Fruit fly (Drosophila melanogaster) Kc167 (cell line): ENCODE measurements around the gene KFase.

ENCODE experiments used
- Myc ChIP-seq: fragments of >200 bp; optimal IDR thresholded peaks from 2 replicates; lab custom pipeline; 2017; ENCODE audit warnings: missing external identifiers
- Sin3A ChIP-seq: fragments of >200 bp; optimal IDR thresholded peaks from 2 replicates; lab custom pipeline; 2018; ENCODE audit warnings: missing external identifiers
- h ChIP-seq: fragments of >200 bp; optimal IDR thresholded peaks from 3 replicates; lab custom pipeline; 2018; ENCODE audit warnings: missing external identifiers
- insv ChIP-seq: fragments of >200 bp; optimal IDR thresholded peaks from 3 replicates; lab custom pipeline; 2018; ENCODE audit warnings: missing external identifiers
- psq ChIP-seq: fragments of >200 bp; optimal IDR thresholded peaks from 2 replicates; lab custom pipeline; 2017; ENCODE audit warnings: missing external identifiers
- ttk ChIP-seq: sonication (Bioruptor generic); optimal IDR thresholded peaks from 2 replicates; lab custom pipeline; 2017; ENCODE audit warnings: missing external identifiers

The KFase gene

DNA sequence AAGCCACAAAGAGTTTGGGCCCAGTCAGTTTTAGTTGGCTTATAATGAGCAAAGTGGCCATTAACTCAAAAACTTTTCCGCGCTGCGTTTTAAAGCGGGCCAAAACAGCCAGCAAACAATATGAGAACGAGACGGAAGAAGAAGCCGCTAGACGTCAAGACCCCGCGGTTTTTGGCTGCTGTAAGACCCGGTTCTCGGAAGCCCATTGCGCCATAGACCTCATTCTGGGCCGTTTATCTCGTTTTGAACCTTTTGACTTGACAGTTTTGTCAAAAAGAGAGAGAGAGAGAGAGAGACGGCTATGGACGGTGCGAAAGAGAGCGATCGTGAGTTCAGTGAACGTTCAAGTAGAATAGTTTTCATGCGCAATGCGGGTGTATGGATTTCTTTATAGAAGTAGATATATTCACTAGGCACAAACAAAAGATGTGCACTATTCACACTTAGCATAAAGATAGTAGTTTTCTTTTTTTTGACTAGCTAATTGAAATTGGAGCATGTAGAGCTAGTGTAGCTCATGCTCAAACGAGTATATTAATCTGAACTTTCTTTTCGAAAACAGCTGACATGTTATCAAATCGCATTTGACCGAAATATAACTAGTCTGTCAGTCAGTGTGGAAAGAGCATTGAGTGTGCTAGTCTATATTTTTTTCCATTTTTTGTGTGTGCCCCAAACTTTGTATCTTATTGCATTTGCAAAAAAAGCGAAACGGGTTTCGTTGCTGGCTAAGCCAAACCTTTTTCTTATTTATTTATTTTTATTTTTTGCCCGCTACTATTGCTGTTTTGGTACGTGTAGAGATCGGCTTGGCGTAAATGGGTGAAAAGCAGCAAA, 14.5 kb upstream of the KFase start:
- no peak for TF ChIP-seq Myc
- TF ChIP-seq ttk (lab: Kevin White, UChicago) = no peak
- no peak for TF ChIP-seq psq
- no peak for TF ChIP-seq Sin3A
- no peak for TF ChIP-seq h (lab: Kevin White, UChicago)
- TF ChIP-seq insv (lab: Kevin White, UChicago) = no peak

DNA sequence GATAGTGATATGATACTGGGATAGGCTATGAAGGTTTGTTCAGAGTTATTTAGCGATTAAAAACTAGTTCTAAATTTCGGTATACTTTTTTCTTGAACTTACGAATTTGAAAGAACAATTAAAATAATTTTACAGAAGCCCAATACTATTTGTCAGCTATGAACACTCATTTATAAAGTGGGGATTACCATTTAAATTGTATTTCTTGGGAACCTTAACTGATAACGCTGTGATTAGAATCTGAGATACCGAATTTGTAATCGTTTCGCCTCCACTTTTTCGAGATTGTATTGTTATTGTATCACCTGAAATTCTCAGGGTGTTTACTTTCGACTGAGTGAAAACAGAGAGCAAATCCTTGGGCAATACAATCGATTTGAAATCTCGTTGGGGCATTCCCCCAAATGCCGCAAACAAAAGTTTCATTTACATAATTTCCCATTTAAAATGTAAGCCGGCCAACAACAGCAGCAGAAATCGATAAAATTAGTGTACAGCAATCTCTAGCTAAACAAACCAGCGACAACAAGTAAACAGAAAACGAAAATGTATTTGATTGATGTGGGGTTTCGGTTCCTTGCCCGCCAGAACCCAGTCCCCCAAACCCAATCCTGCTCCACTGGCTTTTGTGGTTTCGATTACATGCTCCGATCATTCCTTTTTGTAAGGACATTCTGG, 12.2 kb upstream of the KFase start:
- TF ChIP-seq ttk (lab: Kevin White, UChicago) = no peak
- TF ChIP-seq Myc = no peak
- no peak for TF ChIP-seq Sin3A
- TF ChIP-seq h (lab: Kevin White, UChicago) = no peak
- no peak for TF ChIP-seq psq
- TF ChIP-seq insv (lab: Kevin White, UChicago) = no peak

DNA sequence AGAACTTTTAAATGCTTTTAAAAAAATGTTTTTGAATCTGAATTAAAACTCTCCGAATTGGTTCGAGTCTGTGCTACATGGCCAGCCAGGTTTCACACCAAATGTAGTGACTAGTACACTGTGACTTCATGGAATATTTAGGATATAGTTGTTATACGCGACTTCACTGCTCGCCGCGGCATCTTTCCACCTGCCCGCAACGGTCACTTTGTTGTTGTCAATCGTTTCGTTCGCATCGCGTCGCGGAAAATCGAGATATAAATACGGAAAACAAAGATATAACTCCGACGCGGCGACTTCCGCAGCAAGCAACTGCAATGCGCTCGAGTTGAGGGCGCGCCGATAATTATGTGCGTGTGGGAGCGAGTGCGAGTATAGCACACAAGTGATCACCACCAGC, 9.9 kb upstream of the KFase start, which contains the start of gene CG31637:
Gene CG31637, plus strand, starts transcription at position 200 of the 400 bp plus-strand sequence.
- no peak for TF ChIP-seq Myc
- TF ChIP-seq h (lab: Kevin White, UChicago) = no peak
- TF ChIP-seq Sin3A = no peak
- TF ChIP-seq insv (lab: Kevin White, UChicago) = no peak
- TF ChIP-seq psq = no peak
- TF ChIP-seq ttk (lab: Kevin White, UChicago) = no peak

DNA sequence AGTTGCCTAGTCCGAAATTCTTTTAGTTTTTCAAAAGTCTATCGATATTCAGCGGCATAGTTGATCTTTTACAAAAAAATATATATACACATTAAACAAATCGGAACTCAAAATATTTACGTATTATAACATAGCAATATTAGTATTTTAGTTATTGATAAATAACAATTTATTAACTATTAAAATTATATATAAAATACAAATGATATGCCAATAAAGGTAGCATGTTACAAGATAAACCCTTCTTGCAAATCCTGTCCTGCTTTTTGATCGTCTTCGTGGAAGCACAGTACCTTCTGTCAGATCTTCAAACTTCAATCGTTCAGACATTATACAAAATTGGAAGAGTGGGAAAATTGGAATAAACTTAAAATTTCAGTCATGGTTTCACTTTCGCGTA, 8.2 kb upstream of the KFase start, which contains the start of gene CG9550:
Gene CG9550, plus strand, starts transcription at position 301 of the 400 bp plus-strand sequence.
- no peak for TF ChIP-seq Sin3A
- no peak for TF ChIP-seq psq
- TF ChIP-seq Myc = no peak
- TF ChIP-seq ttk (lab: Kevin White, UChicago) = no peak
- TF ChIP-seq insv (lab: Kevin White, UChicago) = no peak
- no peak for TF ChIP-seq h (lab: Kevin White, UChicago)

DNA sequence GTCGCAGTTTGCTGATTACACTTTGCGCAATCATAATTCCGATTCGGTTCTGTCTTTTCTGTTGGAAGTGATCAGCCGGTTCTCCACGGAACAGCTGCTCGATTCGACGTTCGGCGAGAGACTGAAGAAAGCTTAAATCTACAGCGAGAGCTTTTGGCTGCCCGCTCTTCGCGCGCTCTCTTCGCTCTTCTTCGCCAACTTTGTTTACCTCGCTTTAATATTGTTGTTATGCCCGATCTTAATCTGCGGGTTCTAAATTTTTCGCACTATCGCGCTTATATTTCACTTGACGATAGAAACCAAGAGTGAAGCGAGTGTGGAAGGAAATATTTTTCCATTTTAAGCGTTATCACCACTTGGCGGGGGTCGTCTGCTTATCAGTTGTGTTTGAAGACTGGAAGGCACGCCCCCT, 5.9 kb upstream of the KFase start, which contains the start of gene CG9547:
Gene CG9547, minus strand, starts transcription at position 128 of the 412 bp plus-strand sequence.
- TF ChIP-seq Sin3A (no peak), psq (no peak), insv (lab: Kevin White, UChicago) (no peak), ttk (lab: Kevin White, UChicago) (no peak), Myc (no peak), h (lab: Kevin White, UChicago) (no peak)

DNA sequence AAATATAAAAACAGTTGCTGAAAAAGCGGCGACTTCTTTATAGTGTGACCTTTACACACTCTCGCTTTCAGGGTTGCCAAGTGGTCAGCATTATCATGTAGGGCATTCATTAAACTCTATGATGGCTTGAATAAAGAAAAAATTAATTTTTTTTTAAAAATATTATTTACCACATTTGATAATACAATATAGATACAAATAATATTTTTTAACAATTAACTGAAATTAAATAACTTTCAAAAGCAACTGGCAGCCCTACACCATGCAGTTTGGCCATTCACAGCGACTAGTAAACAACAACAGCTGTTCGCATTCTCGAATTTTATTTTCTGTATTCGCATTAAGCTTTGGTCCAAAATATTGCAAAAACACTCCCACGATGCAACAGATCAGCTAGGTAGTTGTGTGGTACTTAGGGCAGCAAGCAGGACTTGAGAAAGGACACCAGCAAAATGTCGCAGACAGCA, 2.3 kb upstream of the KFase start, which contains the start of the genes Phf5a and CG31638:
Gene Phf5a, minus strand, starts transcription at position 61 of the 467 bp plus-strand sequence.
Gene CG31638, plus strand, starts transcription at position 279 of the 467 bp plus-strand sequence.
- TF ChIP-seq ttk (lab: Kevin White, UChicago) = no peak

DNA sequence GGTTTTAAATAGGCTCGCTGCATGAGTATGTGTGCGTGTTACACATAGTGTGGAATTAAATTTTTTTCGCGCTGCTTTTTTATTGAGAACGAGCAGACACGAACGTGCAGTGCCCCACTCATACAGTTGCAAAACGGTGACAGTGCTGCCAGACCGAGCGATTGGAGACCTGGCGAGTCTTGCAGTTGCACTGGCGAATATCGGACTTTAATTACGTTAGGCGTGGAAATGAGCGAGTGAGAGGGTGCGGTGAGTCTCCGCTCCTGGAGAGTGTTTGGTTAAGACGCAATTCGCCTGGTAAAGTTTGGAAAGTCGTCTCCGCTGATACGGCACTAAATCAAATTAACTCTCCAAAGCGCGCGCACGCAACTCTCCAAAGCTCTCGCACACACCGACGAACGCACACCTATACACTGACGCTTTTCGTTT, 7.2 kb downstream of the KFase start:
- TF ChIP-seq Sin3A (no peak), ttk (lab: Kevin White, UChicago) (no peak), insv (lab: Kevin White, UChicago) (no peak), Myc (no peak), psq (no peak), h (lab: Kevin White, UChicago) (no peak)

DNA sequence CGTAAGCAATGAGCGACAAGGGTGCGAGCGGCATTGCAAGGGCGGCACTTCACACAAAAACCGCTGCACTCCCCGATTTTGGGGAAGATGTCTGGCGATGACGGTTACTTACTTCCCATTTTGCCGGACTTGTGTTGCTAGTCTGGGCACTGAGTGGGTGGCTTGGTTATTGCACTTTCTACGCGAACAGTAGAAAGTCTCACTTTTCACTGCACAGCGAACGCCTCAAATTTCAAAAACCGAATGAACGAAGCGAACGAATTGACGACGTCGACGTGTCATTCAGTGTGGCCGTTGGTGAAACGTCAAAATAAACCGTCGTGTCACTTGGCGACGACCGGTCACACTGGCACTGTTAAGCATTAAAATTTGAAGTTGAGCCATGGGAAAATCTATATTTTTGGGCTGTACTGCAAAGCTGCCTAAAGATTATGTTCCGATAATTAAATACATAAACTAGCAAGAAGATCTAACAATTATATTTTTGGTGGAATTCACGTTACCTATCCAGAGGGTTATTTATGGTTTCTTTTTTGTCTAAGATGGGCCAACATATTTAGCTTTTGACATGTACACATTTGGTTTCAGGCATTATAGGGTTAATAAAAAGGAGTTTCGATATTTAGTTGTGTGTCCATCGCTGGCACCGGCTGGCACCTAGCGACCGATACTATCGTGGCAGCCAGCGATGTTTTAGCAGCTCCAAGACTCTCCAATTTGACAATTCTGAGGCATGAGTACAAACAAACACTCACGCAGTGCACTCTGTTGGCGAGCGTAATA, 8.2 kb downstream of the KFase start, which contains the start of the genes Sec61alpha and Daxx:
Gene Sec61alpha, minus strand, starts transcription at position 364 of the 783 bp plus-strand sequence.
Gene Daxx, plus strand, starts transcription at position 718 of the 783 bp plus-strand sequence.
- TF ChIP-seq psq = no peak

DNA sequence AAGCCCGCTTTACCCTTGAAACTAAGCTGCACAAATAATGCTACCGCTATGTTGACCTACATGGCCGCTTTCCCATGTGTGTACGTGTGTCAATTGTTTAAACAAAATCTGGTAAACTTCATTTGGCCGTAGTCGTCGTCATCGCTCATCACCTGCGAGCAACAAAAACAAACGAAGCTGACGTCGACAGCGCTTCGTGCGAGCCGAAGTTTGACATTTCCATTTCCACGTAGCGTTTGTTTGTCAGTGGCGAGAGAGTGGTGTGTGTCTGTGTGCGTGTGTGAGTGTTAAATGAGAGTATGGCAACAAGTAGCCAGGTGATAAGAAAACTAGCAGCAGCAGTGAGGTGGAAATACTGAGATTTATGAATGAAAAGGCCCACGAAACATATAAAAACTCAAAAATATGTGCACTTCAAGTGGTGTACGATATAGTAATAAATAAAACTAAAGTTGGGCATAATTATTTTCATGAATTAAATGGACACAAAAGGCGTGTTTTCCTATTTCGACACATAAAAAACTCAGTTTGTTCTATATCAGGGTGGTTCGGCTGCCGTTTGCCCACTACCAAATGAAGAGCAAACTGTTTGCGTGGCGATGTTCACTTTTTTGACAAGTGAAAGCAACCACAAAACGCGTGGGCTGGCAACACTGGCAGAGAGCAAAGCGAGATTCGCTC, 9.2 kb downstream of the KFase start:
- no peak for TF ChIP-seq Myc

DNA sequence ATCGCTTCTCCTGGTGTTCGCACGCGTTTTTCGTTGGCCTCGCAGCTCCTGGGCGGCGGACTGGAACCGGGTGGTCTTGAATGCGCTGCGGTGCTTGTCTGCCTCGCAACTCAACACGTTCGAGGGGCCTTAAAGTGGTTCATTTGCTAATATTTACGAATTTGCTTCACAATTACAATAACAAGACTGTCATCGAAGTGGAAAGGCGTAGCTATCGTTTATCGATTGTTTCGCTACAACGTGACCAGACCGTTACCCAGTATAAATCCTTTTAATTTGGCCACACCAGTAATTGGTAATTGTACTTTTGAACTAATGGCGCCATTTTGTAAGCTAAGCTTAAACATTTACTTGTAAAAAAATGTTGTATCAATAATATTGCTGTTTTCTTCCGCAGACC, 11.8 kb downstream of the KFase start, which contains the start of gene CG9536:
Gene CG9536, minus strand, starts transcription at position 223 of the 400 bp plus-strand sequence.
- TF ChIP-seq Myc (no peak), Sin3A (no peak), h (lab: Kevin White, UChicago) (no peak), ttk (lab: Kevin White, UChicago) (no peak), insv (lab: Kevin White, UChicago) (no peak), psq (no peak)

DNA sequence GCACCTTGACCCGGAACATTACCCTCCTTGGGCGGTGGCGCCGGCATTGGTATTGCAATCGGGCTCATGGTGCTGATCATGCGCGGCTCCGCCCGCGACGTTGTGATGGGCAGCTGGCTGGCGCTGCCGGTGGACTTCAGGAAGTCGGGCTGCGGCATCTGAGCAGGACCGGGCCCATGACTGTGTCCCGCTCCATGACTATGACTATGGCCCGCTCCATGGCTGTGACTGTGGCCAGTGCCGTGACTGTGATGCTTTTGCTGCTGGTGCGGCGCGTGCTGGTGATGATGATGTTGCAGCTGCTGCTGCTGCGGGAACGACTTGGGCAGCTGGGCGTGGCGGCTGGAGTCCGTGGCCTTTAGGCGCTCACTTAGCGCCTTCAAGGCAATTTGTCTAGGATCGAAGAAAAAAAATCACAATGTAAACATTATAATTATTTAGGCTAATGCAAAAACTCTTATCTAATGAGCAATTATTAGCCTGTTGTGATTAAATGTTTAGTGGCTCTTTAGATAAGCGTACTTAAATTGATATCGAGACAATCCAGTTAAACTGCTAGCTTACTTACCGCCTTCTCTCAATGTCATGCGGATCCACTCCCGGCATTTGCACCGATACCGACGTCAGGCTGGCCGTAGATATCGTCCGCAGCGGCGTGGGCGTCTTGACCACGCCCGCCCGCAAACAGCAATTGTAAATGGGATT, 13.5 kb downstream of the KFase start:
- TF ChIP-seq Sin3A = no peak
- no peak for TF ChIP-seq psq
- no peak for TF ChIP-seq ttk (lab: Kevin White, UChicago)
- TF ChIP-seq Myc = no peak
- TF ChIP-seq insv (lab: Kevin White, UChicago) = no peak
- TF ChIP-seq h (lab: Kevin White, UChicago) = no peak
